Worm (Caenorhabditis elegans) whole organism, young adult: Measurements from ENCODE around the gene R07E5.7.

Experiments
- B0336.3 ChIP-seq: fragments of 200-800 bp; sonication (Bioruptor generic); IDR thresholded peaks from 2 replicates; pipeline ENCODE4 v1.3.6; 2022; ENCODE audit warnings: missing genetic modification characterization, missing compliant biosample characterization
- F49E8.2 ChIP-seq: sonication (generic microtip); optimal IDR thresholded peaks from 3 replicates; lab custom pipeline; 2017; ENCODE audit warnings: missing genetic modification characterization, mild to moderate bottlenecking, missing compliant biosample characterization, antibody characterized with exemption, moderate library complexity; ENCODE audit not compliant: insufficient read depth
- K12H6.12 ChIP-seq: fragments of 200-800 bp; sonication (Bioruptor generic); optimal IDR thresholded peaks from 2 replicates; lab custom pipeline; 2018; ENCODE audit warnings: mild to moderate bottlenecking, missing genetic modification characterization, missing compliant biosample characterization
- Y53F4B.3 ChIP-seq: fragments of 200-800 bp; sonication (Bioruptor generic); IDR thresholded peaks from 2 replicates; pipeline ENCODE4 v1.3.6; 2022; ENCODE audit warnings: missing genetic modification reagents, missing genetic modification characterization, missing compliant biosample characterization
- ccch-3 ChIP-seq: fragments of 200-800 bp; sonication (Bioruptor generic); optimal IDR thresholded peaks from 2 replicates; lab custom pipeline; 2018; ENCODE audit warnings: mild to moderate bottlenecking, missing genetic modification characterization, missing compliant biosample characterization
- ceh-91 ChIP-seq: fragments of 200-800 bp; sonication (Bioruptor generic); IDR thresholded peaks from 2 replicates; pipeline ENCODE4 v1.3.6; 2022; ENCODE audit warnings: missing genetic modification reagents, missing genetic modification characterization, missing compliant biosample characterization
- dox-1 ChIP-seq: fragments of 200-800 bp; sonication (Bioruptor generic); IDR thresholded peaks from 2 replicates; pipeline ENCODE4 v1.3.6; 2022; ENCODE audit warnings: missing genetic modification reagents, missing genetic modification characterization, missing compliant biosample characterization
- egrh-3 ChIP-seq: fragments of 200-800 bp; sonication (Bioruptor generic); IDR thresholded peaks from 2 replicates; pipeline ENCODE4 v1.3.6; 2022; ENCODE audit warnings: missing genetic modification reagents, missing genetic modification characterization, missing compliant biosample characterization
- lag-1 ChIP-seq: fragments of 200-800 bp; sonication (Bioruptor generic); IDR thresholded peaks from 2 replicates; pipeline ENCODE4 v1.3.6; 2022; ENCODE audit warnings: missing genetic modification reagents, missing genetic modification characterization, missing compliant biosample characterization
- nhr-179 ChIP-seq: sonication (generic microtip); optimal IDR thresholded peaks from 2 replicates; lab custom pipeline; 2016; ENCODE audit warnings: mild to moderate bottlenecking, missing genetic modification characterization, missing compliant biosample characterization
- sdz-38 ChIP-seq: sonication (generic microtip); optimal IDR thresholded peaks from 2 replicates; lab custom pipeline; 2016; ENCODE audit warnings: missing genotype, missing genetic modification characterization, missing compliant biosample characterization
- sea-2 ChIP-seq: fragments of 200-800 bp; sonication (Bioruptor generic); IDR thresholded peaks from 2 replicates; pipeline ENCODE4 v1.3.6; 2022; ENCODE audit warnings: missing genetic modification characterization, missing compliant biosample characterization
- unc-130 ChIP-seq: sonication (generic microtip); optimal IDR thresholded peaks from 2 replicates; lab custom pipeline; 2016; ENCODE audit warnings: missing genetic modification reagents, missing genetic modification characterization, missing compliant biosample characterization
- ztf-28 ChIP-seq: fragments of 200-800 bp; sonication (Bioruptor generic); IDR thresholded peaks from 2 replicates; pipeline ENCODE4 v1.3.6; 2022; ENCODE audit warnings: missing genetic modification reagents, missing genetic modification characterization, missing compliant biosample characterization

ce11 chrIII:4380835-4381234 is 38.1 kb downstream of the R07E5.7 start:
- TF ChIP-seq dox-1 (GFP tag; lab: Robert Waterston, UW): no peak
- TF ChIP-seq nhr-179 (tag; lab: Kevin White, UChicago): no peak
- TF ChIP-seq Y53F4B.3 (GFP tag; lab: Robert Waterston, UW): no peak
- no peak for TF ChIP-seq ccch-3 (GFP tag; lab: Kevin White, UChicago)
- no peak for TF ChIP-seq ceh-91
- no peak for TF ChIP-seq B0336.3
- no peak for TF ChIP-seq egrh-3 (GFP tag; lab: Robert Waterston, UW)
- TF ChIP-seq lag-1: no peak
- TF ChIP-seq unc-130 (GFP tag; lab: Kevin White, UChicago): no peak
- TF ChIP-seq K12H6.12 (tag; lab: Kevin White, UChicago): no peak
- TF ChIP-seq sdz-38 (tag; lab: Kevin White, UChicago): no peak
- TF ChIP-seq F49E8.2 (tag; lab: Kevin White, UChicago): no peak
- TF ChIP-seq ztf-28 (GFP tag; lab: Robert Waterston, UW): no peak
- no peak for TF ChIP-seq sea-2 (GFP tag; lab: Robert Waterston, UW)
